Worm (Caenorhabditis elegans) whole organism, L4 larva: ENCODE measurements around the gene C04H4.1.

Experiments
- R02D3.7 ChIP-seq: fragments of 150-350 bp; sonication (generic microtip); optimal IDR thresholded peaks from 3 replicates; lab custom pipeline; 2014; ENCODE audit warnings: missing biosample characterization, missing genetic modification characterization
- ZK337.2 ChIP-seq: fragments of 200-800 bp; sonication (Bioruptor generic); IDR thresholded peaks from 2 replicates; pipeline ENCODE4 v1.3.6; 2022; ENCODE audit warnings: missing genetic modification reagents, missing genetic modification characterization, missing compliant biosample characterization
- dpl-1 ChIP-seq: fragments of 150-350 bp; optimal IDR thresholded peaks from 2 replicates; lab custom pipeline; 2014; ENCODE audit warnings: missing biosample characterization, missing genetic modification reagents, missing genetic modification characterization
- duxl-1 ChIP-seq: sonication (generic microtip); optimal IDR thresholded peaks from 2 replicates; lab custom pipeline; 2016; ENCODE audit warnings: mild to moderate bottlenecking, missing genetic modification characterization, moderate library complexity, missing compliant biosample characterization; ENCODE audit not compliant: poor library complexity
- lsy-2 ChIP-seq, 2 experiments: fragments of 150-350 bp in 1 of 2; sonication (generic microtip) in 1 of 2; optimal IDR thresholded peaks; 2 replicates each; lab custom pipeline; 2014 to 2017; ENCODE audit warnings: missing biosample characterization in 2 of 2, missing genetic modification characterization in 2 of 2
- pha-4 ChIP-seq, 2 experiments: fragments of 150-350 bp in 1 of 2; fragments of 200-800 bp in 1 of 2; sonication (Bioruptor generic) in 1 of 2; IDR thresholded peaks in 1 of 2; optimal IDR thresholded peaks in 1 of 2; 2 replicates each; pipeline versions ENCODE4 v1.3.6 to Lab custom; 2014 to 2022; ENCODE audit warnings: missing genetic modification characterization in 2 of 2, missing genetic modification reagents in 2 of 2, missing biosample characterization in 1 of 2, missing compliant biosample characterization in 1 of 2
- snpc-4 ChIP-seq: fragments of 150-350 bp; optimal IDR thresholded peaks from 2 replicates; lab custom pipeline; 2014; ENCODE audit warnings: missing biosample characterization, missing genetic modification characterization
- unc-39 ChIP-seq: sonication (generic microtip); optimal IDR thresholded peaks from 2 replicates; lab custom pipeline; 2017; ENCODE audit warnings: missing biosample characterization, missing genetic modification characterization

DNA sequence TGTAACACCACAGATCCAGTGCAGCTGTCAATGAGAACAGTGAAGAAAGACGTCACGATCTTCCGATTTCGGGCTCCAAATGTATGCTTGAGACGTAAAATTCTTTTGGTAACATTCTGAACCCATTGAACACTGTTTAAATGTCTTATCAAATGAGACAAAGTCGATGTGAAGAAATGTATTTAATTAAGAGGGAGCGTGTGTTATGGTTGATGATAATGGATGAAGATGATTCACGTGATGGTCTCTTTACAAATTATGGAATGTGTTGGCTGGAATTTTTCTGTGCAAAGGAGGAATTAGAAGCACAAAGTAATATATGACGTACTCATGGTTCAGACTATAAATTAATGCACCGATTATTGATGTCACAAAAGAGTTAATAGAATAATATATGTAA lies 48.3 kb downstream of the C04H4.1 start:
- TF ChIP-seq pha-4 (GFP tag; IDR thresholded peaks at IDR 0.05; lab: Robert Waterston, UW) (no peak), pha-4 (tag; optimal IDR thresholded peaks at IDR 0.05; lab: Kevin White, UChicago) (no peak), snpc-4 (tag; lab: Kevin White, UChicago) (no peak), lsy-2 (tag; optimal IDR thresholded peaks at IDR 0.05; lab: Kevin White, UChicago) (no peak), unc-39 (tag; lab: Kevin White, UChicago) (no peak), duxl-1 (tag; lab: Kevin White, UChicago) (no peak), ZK337.2 (GFP tag; lab: Robert Waterston, UW) (no peak), R02D3.7 (tag; lab: Kevin White, UChicago) (no peak), dpl-1 (no peak)
